Fruit fly (Drosophila melanogaster) Kc167 (cell line): ENCODE data around the gene CG10376.

Experiments
- Myc ChIP-seq: fragments of >200 bp; optimal IDR thresholded peaks from 2 replicates; lab custom pipeline; 2017; ENCODE audit warnings: missing external identifiers
- Sin3A ChIP-seq: fragments of >200 bp; optimal IDR thresholded peaks from 2 replicates; lab custom pipeline; 2018; ENCODE audit warnings: missing external identifiers
- h ChIP-seq: fragments of >200 bp; optimal IDR thresholded peaks from 3 replicates; lab custom pipeline; 2018; ENCODE audit warnings: missing external identifiers
- insv ChIP-seq: fragments of >200 bp; optimal IDR thresholded peaks from 3 replicates; lab custom pipeline; 2018; ENCODE audit warnings: missing external identifiers
- psq ChIP-seq: fragments of >200 bp; optimal IDR thresholded peaks from 2 replicates; lab custom pipeline; 2017; ENCODE audit warnings: missing external identifiers
- ttk ChIP-seq: sonication (Bioruptor generic); optimal IDR thresholded peaks from 2 replicates; lab custom pipeline; 2017; ENCODE audit warnings: missing external identifiers

The CG10376 gene

DNA sequence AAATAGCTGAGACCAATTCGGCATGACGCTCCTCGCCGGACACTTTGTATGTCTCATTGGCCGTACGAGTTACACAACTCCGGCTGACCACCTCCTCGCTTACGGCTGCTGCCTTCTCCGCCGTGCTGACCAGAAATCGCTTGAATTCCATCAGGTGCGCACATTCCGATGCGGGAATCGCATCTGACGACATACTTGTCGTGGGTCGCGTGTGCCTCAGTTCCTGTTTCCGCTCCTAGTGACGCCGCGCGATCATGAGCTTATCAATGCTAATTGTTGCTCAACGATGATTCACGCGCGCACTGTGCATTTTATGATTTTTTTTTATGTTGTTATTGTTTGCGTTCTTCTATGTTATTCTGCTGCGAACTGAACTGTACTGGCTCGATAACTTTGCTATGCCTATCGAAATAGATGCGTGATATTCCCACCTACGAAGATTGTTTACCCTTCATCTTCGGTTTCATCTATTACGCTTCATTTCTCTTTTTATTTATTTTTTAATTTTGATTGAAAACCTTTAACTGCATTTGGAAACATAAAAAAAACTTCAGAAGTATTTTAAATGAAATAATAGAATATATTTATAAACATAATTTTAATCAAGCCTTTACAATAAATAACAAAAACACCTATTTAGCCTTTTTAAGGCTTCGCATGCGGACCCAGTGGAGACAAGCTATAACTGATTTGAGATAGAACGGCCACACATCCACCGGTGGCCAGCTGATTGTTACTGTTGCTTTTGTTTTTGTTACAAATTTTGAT, at the start of gene CG10376, which contains the start of gene CG10343:
Gene CG10376, minus strand, starts transcription at position 385 of the 768 bp plus-strand sequence.
Gene CG10343, plus strand, starts transcription at position 753 of the 768 bp plus-strand sequence.
- no peak for TF ChIP-seq Sin3A (lab: Kevin White, UChicago)
- no peak for TF ChIP-seq psq
- TF ChIP-seq h (lab: Kevin White, UChicago): no peak
- no peak for TF ChIP-seq insv (lab: Kevin White, UChicago)
- no peak for TF ChIP-seq Myc
- no peak for TF ChIP-seq ttk

DNA sequence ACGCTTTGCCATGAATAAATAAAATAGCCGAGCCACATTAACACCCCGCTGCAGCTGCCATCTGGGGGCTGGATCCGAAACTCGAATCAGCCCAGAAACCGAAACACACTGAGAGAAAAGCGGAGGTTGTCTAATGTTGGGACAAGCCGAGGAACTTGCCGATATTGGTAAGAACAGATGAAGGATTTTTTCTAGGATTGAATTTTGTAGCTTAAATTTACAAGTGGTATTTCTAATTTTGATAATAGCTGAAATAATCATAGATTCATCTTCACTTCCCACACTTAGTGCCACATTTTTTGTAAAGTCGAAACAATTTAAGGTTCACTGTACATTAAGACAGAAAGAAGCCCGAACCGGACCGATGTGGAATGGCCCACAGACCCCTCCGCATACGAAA, 49.1 kb upstream of the CG10376 start:
- TF ChIP-seq Sin3A (lab: Kevin White, UChicago) (no peak), Myc (no peak), ttk (no peak), insv (lab: Kevin White, UChicago) (no peak), psq (no peak), h (lab: Kevin White, UChicago) (no peak)

DNA sequence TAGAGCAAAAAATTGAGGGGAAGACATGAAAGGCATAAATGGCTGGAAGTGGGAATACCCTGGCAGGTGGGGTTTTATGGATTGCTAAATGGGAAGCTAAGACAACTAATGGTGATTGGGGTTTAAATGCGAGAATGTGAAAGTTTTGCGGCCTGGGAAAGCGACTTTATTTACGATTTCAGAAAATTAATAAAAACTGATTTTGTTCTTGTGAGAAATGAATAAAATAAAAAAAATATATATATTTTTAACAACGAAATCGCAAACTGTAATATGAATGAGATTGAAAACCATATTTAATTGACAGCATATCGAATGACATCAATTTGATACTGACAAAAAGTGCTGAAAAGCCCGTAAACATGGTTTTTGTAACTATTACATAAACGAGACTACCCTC, 48.4 kb upstream of the CG10376 start:
- TF ChIP-seq psq: no peak
- no peak for TF ChIP-seq h (lab: Kevin White, UChicago)
- TF ChIP-seq ttk: no peak
- no peak for TF ChIP-seq insv (lab: Kevin White, UChicago)
- TF ChIP-seq Sin3A (lab: Kevin White, UChicago): no peak
- no peak for TF ChIP-seq Myc

DNA sequence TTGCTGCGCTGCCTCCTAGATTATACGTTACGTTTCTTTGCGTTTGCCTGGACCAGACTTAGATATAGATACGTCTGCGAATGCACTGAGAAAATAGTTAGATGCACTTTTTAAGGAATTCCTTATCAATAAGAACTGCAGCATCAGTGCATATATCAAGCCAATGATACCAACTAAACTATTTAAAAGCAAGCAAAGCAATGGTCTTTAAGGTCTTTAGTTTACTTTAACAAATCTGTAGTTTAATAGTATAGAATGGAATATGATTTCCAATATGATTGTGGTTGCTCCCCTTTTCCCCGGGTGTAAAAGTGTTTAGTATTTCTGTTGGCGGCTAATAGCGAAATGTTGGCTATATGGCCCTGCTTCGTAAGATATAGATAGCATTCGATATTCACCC, 43.8 kb upstream of the CG10376 start:
- TF ChIP-seq h (lab: Kevin White, UChicago) (no peak), insv (lab: Kevin White, UChicago) (no peak), psq (no peak), ttk (no peak), Sin3A (lab: Kevin White, UChicago) (no peak), Myc (no peak)

DNA sequence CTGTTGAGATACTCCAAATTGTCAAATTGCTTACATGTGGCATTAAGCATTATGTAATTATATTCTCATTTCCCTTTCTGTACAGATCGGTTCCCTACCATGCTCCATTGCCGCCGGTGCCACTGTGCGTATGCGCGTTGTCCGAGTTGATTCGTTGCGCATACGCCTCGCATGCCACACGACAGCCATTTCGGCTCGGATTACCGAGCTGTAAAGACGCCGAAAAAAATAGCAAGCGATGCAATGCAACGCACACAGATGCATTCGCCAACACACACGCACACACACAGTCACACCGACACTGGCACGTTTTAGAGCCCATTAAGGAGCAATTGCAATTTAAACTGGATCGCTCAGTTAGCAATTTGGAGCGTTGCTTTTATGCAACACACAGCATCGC, 42.5 kb upstream of the CG10376 start:
- TF ChIP-seq psq (no peak), ttk (no peak), h (lab: Kevin White, UChicago) (no peak), insv (lab: Kevin White, UChicago) (no peak), Sin3A (lab: Kevin White, UChicago) (no peak), Myc (no peak)

DNA sequence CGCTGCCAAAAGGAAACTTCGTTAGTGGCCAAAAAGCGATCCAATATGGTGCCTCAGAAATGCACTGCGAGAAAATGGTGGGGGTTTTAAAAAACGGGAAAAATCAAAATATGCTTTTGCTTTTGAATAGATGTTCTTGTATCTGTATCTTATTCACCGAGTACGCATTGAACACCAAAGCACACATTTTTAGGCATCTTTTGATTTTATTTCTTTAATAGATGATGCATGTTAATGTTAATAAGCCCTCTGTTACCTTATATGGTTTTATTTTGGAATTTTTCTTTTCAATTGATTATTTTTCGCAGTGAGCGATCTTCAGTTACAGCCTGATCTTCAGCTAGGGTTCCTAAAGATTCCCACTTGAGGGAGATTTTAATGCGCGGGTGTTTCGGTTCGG, 41.0 kb upstream of the CG10376 start:
- TF ChIP-seq ttk (no peak), psq (no peak), h (lab: Kevin White, UChicago) (no peak), Myc (no peak), Sin3A (lab: Kevin White, UChicago) (no peak), insv (lab: Kevin White, UChicago) (no peak)

DNA sequence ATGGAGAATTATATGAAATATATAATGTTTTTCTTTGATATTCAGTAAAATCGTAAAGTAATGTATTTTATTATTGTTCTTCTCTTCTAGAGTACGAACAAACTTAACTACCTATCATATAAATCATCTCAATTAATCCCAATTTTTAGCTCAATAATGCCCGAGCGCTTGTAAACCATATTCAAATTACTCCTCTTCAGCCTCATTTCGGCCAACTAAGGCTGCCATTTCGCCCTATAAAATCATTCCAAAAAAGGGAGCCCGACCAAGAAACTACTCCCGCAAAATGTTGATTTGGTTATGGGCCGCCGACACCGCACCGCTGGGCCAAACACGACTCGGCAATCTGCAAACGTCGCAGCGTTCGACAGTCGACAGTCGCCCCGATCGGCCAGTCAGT, 39.8 kb upstream of the CG10376 start:
- TF ChIP-seq ttk: no peak
- no peak for TF ChIP-seq Myc
- no peak for TF ChIP-seq h (lab: Kevin White, UChicago)
- TF ChIP-seq Sin3A (lab: Kevin White, UChicago): no peak
- no peak for TF ChIP-seq insv (lab: Kevin White, UChicago)
- TF ChIP-seq psq: no peak

DNA sequence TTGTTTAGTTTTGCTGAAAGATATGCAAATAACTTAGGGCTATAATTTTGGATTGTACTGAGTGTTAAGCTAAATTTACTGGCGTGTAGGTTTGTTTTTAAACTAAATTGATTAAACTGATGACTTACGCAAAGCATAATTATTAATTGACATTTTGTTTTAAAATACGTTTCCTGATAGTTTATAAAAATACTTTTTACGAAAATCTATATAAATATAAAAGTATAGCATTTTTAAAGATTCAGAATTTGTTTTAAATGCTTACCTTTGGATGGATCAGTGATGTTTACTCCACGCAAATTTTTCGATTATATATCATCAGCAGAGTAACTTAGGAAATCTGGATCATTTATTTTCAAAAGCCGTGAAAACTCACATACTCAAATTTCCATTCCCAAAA, 37.1 kb upstream of the CG10376 start, which contains the start of the genes CG42752 and CG15167:
Gene CG42752, minus strand, starts transcription at position 101 of the 400 bp plus-strand sequence.
Gene CG15167, plus strand, starts transcription at position 349 of the 400 bp plus-strand sequence.
- no peak for TF ChIP-seq psq
- no peak for TF ChIP-seq Sin3A (lab: Kevin White, UChicago)
- TF ChIP-seq h (lab: Kevin White, UChicago): no peak
- TF ChIP-seq Myc: no peak
- TF ChIP-seq insv (lab: Kevin White, UChicago): no peak
- TF ChIP-seq ttk: no peak

DNA sequence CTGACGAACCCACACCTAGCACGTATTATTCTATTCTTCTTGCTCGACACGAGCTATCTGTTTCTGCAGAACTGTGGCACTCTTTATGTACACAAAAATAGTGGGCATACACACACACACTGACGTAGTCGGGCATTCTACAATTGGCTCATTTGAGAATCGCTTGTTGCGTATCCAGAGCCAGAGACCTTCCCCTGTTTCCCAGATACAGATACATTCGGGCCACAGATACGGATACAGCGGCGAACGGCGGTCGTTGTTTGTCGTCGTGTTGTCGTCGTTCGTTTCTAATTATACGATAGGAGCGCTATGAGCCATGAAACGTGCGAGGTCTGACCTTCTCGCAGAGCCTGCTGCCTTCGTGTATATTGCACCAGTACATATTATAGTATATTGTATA, 34.3 kb upstream of the CG10376 start:
- TF ChIP-seq Myc: no peak
- no peak for TF ChIP-seq Sin3A (lab: Kevin White, UChicago)
- TF ChIP-seq ttk: no peak
- TF ChIP-seq h (lab: Kevin White, UChicago): no peak
- TF ChIP-seq psq: no peak
- TF ChIP-seq insv (lab: Kevin White, UChicago): no peak

DNA sequence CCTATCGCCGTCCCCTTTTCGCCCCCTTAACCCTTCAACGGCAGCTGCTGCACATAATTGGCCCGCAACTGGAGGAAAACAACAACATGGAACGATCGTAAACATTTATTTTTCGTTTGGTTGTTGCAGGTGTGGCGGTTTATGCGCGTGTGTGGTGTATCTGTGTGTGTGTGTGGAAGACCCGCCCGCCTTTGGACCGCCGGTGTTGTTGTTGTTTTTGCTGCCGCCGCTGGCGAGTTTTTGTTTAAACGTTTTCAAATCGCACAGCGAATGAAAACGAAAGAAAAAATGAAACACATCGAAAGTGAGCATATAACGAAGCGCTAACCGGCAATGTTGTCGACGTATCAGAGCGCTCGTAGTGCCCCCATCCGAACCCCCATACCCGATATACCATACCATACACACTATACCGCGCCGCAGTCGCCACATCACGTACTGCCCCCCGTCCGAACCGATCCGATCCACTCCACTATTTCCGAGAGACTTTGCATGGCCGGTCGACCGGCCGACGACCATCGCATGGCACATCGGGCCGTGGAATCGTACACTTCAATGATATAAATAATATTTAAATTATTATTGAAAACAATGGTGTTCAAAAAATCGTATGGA, 32.8 kb upstream of the CG10376 start:
- TF ChIP-seq Myc (no peak), h (lab: Kevin White, UChicago) (no peak), ttk (no peak), psq (no peak), insv (lab: Kevin White, UChicago) (no peak), Sin3A (lab: Kevin White, UChicago) (no peak)

DNA sequence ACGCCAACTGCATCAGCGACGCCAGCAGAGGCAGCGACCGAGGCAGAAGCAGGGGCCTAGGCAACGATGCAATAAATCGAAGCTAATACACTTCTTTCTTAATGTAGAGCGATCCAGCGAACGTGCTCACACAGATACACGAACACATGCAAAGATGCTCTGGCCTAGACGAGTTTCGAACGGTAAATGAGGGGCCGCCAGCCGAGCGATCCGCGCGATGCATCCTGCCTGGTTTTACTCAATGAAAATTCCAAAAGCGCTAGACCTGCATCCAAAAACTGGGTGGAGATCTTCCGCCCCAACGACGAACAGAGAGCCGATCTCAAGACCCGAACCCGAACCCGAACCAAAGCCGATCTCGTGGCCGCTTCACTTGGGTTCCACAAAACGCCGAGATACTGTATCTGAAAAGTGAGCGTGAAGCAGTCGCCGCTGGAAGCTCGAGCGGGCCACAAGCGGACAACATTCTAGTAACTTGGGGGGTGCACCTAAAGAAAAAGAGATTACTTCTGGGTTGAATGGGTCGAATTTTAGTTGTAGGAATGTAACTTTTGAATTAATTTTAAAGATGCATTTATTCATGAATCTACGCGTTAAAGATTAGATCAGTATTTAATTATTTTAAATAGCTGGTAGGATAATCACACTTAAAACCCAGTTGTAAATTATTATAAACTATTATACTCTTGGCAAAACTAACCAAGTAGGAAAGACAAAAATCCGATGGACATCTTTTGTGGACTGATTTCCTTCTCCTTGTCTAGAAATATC, 30.0 kb upstream of the CG10376 start:
- no peak for TF ChIP-seq psq
- TF ChIP-seq insv (lab: Kevin White, UChicago): no peak
- TF ChIP-seq Myc: no peak
- TF ChIP-seq Sin3A (lab: Kevin White, UChicago): no peak
- no peak for TF ChIP-seq ttk
- TF ChIP-seq h (lab: Kevin White, UChicago): no peak

DNA sequence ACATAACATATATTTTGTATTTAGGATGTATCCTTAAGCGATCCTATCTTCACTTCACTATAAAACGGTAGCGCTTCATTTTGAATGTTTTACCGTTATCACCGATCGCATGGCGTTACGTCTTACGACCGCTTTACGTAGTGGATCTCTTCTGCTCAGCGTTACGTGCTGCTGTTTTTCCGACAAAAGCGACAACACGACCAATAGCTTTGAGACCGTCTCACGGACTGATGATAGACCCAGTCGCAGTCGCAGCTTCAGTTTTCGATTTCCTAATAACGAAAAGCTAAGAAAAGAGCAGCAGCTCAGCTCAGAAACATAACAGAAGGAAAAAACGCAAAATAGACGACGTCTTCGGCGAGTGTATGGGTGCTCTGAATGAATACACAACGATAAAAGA, 29.4 kb upstream of the CG10376 start, which contains the start of gene CG10348:
Gene CG10348, minus strand, starts transcription at position 234 of the 400 bp plus-strand sequence.
- no peak for TF ChIP-seq h (lab: Kevin White, UChicago)
- no peak for TF ChIP-seq insv (lab: Kevin White, UChicago)
- no peak for TF ChIP-seq psq
- TF ChIP-seq Sin3A (lab: Kevin White, UChicago): no peak
